Fruit fly (Drosophila melanogaster): ENCODE data around the gene alpha-Est6.

DNA sequence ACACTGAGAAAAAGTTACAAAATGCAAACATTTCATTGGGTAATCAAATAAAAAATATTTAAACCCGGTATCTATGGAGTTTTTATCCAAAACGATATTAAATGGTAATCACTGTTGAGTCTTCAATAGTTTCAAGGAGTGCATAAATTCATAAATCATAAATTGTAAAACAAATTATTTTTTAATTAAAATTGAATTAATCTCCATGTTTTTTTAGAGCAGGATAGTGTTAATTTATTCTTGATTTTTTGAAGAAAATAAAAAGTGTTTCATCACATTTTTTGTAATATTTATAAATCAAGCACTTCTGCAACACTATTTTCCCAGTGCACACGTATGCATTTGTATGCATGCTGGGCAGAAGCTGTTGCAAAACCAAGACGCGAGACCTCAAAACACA lies 37.7 kb downstream of the alpha-Est6 start:
- TF ChIP-seq EcR (GFP tag; optimal IDR thresholded peaks at IDR 0.05) (no peak), psq (optimal IDR thresholded peaks at IDR 0.05) (no peak), CG8478 (optimal IDR thresholded peaks at IDR 0.05) (no peak)
